Fruit fly (Drosophila melanogaster): ENCODE measurements around the gene CG44040.
A peak's percentile ranks its signal among the peaks of the same experiment; 100 is the strongest.

CG44040 gene

DNA sequence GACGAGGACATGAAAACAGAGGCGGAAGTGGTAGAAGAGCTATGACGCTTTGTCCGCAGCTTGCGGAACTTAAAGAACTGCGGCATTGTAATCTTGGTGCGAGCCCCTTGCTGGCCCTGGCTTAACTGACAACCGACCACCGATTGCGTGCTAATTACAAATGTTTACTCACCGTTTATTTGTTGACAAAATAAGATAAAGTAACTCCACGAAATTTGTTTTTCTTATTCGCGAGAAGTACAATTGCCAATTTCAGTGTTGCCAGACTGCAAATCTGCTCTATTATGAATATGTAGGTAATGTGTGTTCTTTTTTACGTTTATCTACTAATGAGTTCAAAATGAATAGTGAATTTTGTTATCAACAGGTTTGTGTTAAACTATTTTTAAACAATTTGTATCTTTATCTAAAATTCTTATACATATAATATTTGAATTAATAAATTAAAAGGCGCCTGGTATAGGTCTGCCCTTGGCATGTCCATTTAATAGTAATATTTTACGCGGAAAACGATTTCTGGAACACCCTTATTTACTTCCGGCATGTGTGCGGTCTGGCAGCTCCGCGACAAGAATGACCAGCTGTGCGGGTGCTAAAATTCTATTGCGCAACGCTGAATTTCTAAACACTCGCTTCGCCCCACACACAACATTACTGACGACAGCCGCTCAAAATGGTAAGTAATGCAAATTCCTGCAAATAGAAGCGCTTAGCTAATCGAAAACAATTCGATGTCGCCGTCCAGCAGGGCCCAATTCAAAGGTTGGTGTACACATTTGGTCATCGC lies 36.7 kb downstream of the CG44040 start, which contains the start of the genes Atg4b and Hibch:
Gene Atg4b (minus strand): TSS at position 280 of the 787 bp plus-strand sequence.
Gene Hibch (plus strand): TSS at position 585 of the 787 bp plus-strand sequence.
- 0 out of 2 replicates have a peak, but pooled peaks have one; percentile 20 for TF ChIP-seq CG10348 (GFP tag; IDR thresholded peaks at IDR 0.05)
- TF ChIP-seq CG12605 (GFP tag; IDR thresholded peaks at IDR 0.05), result 0 out of 2 replicates have a peak, but pooled peaks have one; percentile 26
- no peak for TF ChIP-seq CG13204 (GFP tag; optimal IDR thresholded peaks at IDR 0.05)
- TF ChIP-seq CG9948 (tag; optimal IDR thresholded peaks at IDR 0.05), result peak; percentile 77
- TF ChIP-seq CG14655 (GFP tag; optimal IDR thresholded peaks at IDR 0.05), result no peak
- TF ChIP-seq Ets98B (GFP tag; IDR thresholded peaks at IDR 0.05), result peak; percentile 75
- peak; percentile 83 for TF ChIP-seq CG17806 (tag; optimal IDR thresholded peaks at IDR 0.05)
- TF ChIP-seq Pif1B (GFP tag; optimal IDR thresholded peaks at IDR 0.05), result no peak
- TF ChIP-seq CG32121 (GFP tag; IDR thresholded peaks at IDR 0.05), result peak; percentile 72
- peak; percentile 68 for TF ChIP-seq CG34367 (tag; optimal IDR thresholded peaks at IDR 0.05)
- peak; percentile 89 for TF ChIP-seq CG8159 (tag; optimal IDR thresholded peaks at IDR 0.05)
- TF ChIP-seq CG4496 (GFP tag; IDR thresholded peaks at IDR 0.05), result peak; percentile 81
- no peak for TF ChIP-seq CG8301 (tag; optimal IDR thresholded peaks at IDR 0.05)
- TF ChIP-seq rn (GFP tag; IDR thresholded peaks at IDR 0.05), result peak; percentile 46; the same call in 1 of the 2 replicates
- TF ChIP-seq gl (tag; optimal IDR thresholded peaks at IDR 0.05), result peak; percentile 55
- TF ChIP-seq fd96Ca (GFP tag; IDR thresholded peaks at IDR 0.05), result peak; percentile 75; the same call in 2 of the 3 replicates
- TF ChIP-seq D1 (tag; optimal IDR thresholded peaks at IDR 0.05), result no peak
- TF ChIP-seq EcR (GFP tag; optimal IDR thresholded peaks at IDR 0.05), result peak; percentile 17
- TF ChIP-seq CG15710 (tag; optimal IDR thresholded peaks at IDR 0.05), result peak; percentile 84
- peak; percentile 63 for TF ChIP-seq Snoo (tag; optimal IDR thresholded peaks at IDR 0.05)
- TF ChIP-seq Pif1A (GFP tag; optimal IDR thresholded peaks at IDR 0.05), result no peak

DNA sequence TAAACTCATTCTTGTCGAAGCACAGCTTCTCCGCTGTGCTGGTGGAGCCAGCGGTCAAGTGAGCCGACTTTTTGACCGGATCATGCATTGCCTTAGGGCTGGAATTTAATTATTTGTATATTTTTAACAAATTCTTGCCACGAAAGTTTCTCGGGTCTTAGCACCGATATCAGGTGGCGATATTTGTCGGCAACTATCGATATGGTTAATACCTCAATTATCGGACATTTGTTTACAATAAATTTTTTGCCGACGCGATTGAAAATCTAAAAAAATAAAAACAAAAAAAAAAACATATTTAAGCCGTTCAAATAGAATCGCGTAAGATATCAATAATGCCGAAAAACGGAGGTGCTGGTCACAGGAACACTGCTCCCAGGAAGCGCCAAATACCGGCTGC lies 41.3 kb downstream of the CG44040 start, which contains the start of the genes Cog2 and Trax:
Gene Cog2 (minus strand): TSS at position 168 of the 400 bp plus-strand sequence.
Gene Trax (plus strand): TSS at position 203 of the 400 bp plus-strand sequence.
- TF ChIP-seq CG32121 (GFP tag; IDR thresholded peaks at IDR 0.05) (peak; percentile 19; the same call in 1 of the 2 replicates), CG13204 (GFP tag; optimal IDR thresholded peaks at IDR 0.05) (no peak), CG9948 (tag; optimal IDR thresholded peaks at IDR 0.05) (no peak), CG34367 (tag; optimal IDR thresholded peaks at IDR 0.05) (no peak), Pif1A (GFP tag; optimal IDR thresholded peaks at IDR 0.05) (no peak), CG10348 (GFP tag; IDR thresholded peaks at IDR 0.05) (no peak)

DNA sequence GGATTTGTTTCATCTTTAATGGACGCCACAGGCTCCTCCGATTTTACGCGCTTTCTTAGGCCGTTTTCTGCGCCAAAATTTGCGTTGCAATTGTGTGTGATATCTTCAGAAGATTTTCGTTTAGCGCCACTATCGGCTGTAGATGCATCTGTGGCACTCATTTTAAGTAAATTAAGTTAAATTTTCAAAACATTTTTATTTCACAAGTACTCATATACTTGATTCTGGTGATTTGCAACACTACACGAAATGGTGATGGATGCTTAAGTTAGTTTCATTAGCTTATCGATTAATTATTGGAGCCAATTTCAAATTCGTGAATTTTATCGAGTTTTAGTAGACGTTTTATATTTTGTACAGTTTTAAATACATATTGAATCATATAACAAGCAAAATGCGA lies 43.4 kb downstream of the CG44040 start, which contains the start of gene CG6171:
Gene CG6171 (minus strand): TSS at position 250 of the 400 bp plus-strand sequence.
- TF ChIP-seq Pif1A (GFP tag; optimal IDR thresholded peaks at IDR 0.05), result no peak
- TF ChIP-seq CG13204 (GFP tag; optimal IDR thresholded peaks at IDR 0.05), result no peak
- TF ChIP-seq CG32121 (GFP tag; IDR thresholded peaks at IDR 0.05), result no peak
- no peak for TF ChIP-seq CG10348 (GFP tag; IDR thresholded peaks at IDR 0.05)
- no peak for TF ChIP-seq CG4496 (GFP tag; IDR thresholded peaks at IDR 0.05)
- no peak for TF ChIP-seq EcR (GFP tag; optimal IDR thresholded peaks at IDR 0.05)

DNA sequence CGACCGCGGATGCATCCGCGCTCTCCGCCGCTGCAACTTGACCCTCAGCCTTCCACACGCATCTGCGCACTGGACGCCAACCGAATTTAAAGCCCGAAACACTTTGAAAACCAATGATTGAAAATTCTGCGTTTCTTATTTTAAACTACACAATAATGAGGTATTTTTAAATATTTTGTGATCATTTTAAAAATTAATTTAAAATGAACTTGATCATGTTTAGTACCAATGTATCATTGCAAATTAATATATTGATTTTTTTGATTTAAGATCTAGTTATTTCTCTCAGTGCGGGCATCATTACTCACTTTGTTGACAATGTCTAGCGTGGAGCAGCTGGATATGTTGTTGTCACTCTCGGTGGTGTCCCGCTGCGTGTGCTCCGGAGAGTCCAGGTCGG lies 46.7 kb downstream of the CG44040 start:
- TF ChIP-seq Pif1A (GFP tag; optimal IDR thresholded peaks at IDR 0.05), result no peak
- TF ChIP-seq CG9948 (tag; optimal IDR thresholded peaks at IDR 0.05), result peak; percentile 43
- TF ChIP-seq CG15710 (tag; optimal IDR thresholded peaks at IDR 0.05), result peak; percentile 32
- TF ChIP-seq CG8301 (tag; optimal IDR thresholded peaks at IDR 0.05), result no peak
- TF ChIP-seq gl (tag; optimal IDR thresholded peaks at IDR 0.05), result no peak
- TF ChIP-seq Ets98B (GFP tag; IDR thresholded peaks at IDR 0.05), result peak; percentile 41
- no peak for TF ChIP-seq D1 (tag; optimal IDR thresholded peaks at IDR 0.05)
- TF ChIP-seq rn (GFP tag; IDR thresholded peaks at IDR 0.05), result no peak
- no peak for TF ChIP-seq CG13204 (GFP tag; optimal IDR thresholded peaks at IDR 0.05)
- TF ChIP-seq fd96Ca (GFP tag; IDR thresholded peaks at IDR 0.05), result no peak
- TF ChIP-seq EcR (GFP tag; optimal IDR thresholded peaks at IDR 0.05), result no peak
- TF ChIP-seq CG4496 (GFP tag; IDR thresholded peaks at IDR 0.05), result peak; percentile 76; the same call in 2 of the 3 replicates
- no peak for TF ChIP-seq CG8159 (tag; optimal IDR thresholded peaks at IDR 0.05)
- peak; percentile 46; the same call in 1 of the 2 replicates for TF ChIP-seq CG12605 (GFP tag; IDR thresholded peaks at IDR 0.05)
- no peak for TF ChIP-seq CG14655 (GFP tag; optimal IDR thresholded peaks at IDR 0.05)
- TF ChIP-seq CG17806 (tag; optimal IDR thresholded peaks at IDR 0.05), result peak; percentile 55
- peak; percentile 19 for TF ChIP-seq Snoo (tag; optimal IDR thresholded peaks at IDR 0.05)
- TF ChIP-seq CG34367 (tag; optimal IDR thresholded peaks at IDR 0.05), result no peak
- TF ChIP-seq CG32121 (GFP tag; IDR thresholded peaks at IDR 0.05), result peak; percentile 62; the same call in 1 of the 2 replicates
- TF ChIP-seq CG10348 (GFP tag; IDR thresholded peaks at IDR 0.05), result no peak
- no peak for TF ChIP-seq Pif1B (GFP tag; optimal IDR thresholded peaks at IDR 0.05)

DNA sequence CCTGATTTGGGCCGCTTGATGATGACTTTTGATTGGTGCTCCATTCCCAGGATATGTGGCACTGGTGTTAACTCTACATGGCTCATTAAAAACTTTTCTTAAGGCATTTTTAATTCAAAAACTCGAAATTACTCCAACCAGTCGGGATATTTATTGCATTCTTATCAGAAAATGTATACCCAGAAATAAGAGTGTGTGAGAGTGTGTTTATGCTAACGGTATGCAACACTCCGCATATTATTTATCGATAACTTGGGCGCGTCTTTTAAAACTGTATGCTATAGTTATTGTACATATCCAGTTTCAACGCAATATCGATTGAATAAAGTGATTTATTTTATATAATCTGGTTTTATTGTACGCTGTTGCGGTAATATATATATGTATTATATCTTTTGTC lies 47.3 kb downstream of the CG44040 start, which contains the start of gene CG34404:
Gene CG34404 (minus strand): TSS at position 189 of the 400 bp plus-strand sequence.
- TF ChIP-seq CG10348 (GFP tag; IDR thresholded peaks at IDR 0.05) (no peak), CG9948 (tag; optimal IDR thresholded peaks at IDR 0.05) (no peak), Pif1A (GFP tag; optimal IDR thresholded peaks at IDR 0.05) (no peak), CG14655 (GFP tag; optimal IDR thresholded peaks at IDR 0.05) (no peak), Ets98B (GFP tag; IDR thresholded peaks at IDR 0.05) (no peak), D1 (tag; optimal IDR thresholded peaks at IDR 0.05) (no peak), CG8159 (tag; optimal IDR thresholded peaks at IDR 0.05) (no peak), rn (GFP tag; IDR thresholded peaks at IDR 0.05) (no peak), Snoo (tag; optimal IDR thresholded peaks at IDR 0.05) (no peak), CG8301 (tag; optimal IDR thresholded peaks at IDR 0.05) (no peak), CG32121 (GFP tag; IDR thresholded peaks at IDR 0.05) (no peak), gl (tag; optimal IDR thresholded peaks at IDR 0.05) (no peak), CG34367 (tag; optimal IDR thresholded peaks at IDR 0.05) (no peak), CG13204 (GFP tag; optimal IDR thresholded peaks at IDR 0.05) (no peak), CG15710 (tag; optimal IDR thresholded peaks at IDR 0.05) (no peak), CG12605 (GFP tag; IDR thresholded peaks at IDR 0.05) (no peak)
